Fruit fly (Drosophila melanogaster) whole organism, embryonic: Measurements from ENCODE around the gene soti.

ENCODE experiments used
- Atf6 ChIP-seq: fragments of 200-800 bp; sonication (Bioruptor generic); IDR thresholded peaks from 2 replicates; pipeline ENCODE4 v1.3.6; 2022; ENCODE audit warnings: missing biosample characterization, missing genetic modification characterization
- CG10321 ChIP-seq: fragments of 200-800 bp; sonication (Bioruptor generic); IDR thresholded peaks from 2 replicates; pipeline ENCODE4 v1.3.6; 2022; ENCODE audit warnings: missing biosample characterization, missing genetic modification characterization
- CG10979 ChIP-seq: fragments of 200-800 bp; sonication (Bioruptor generic); optimal IDR thresholded peaks from 2 replicates; lab custom pipeline; 2018; ENCODE audit warnings: missing biosample characterization, mild to moderate bottlenecking, missing genetic modification characterization, moderate library complexity
- CG12659 ChIP-seq: fragments of 200-800 bp; sonication (Bioruptor generic); optimal IDR thresholded peaks from 3 replicates; lab custom pipeline; 2017; ENCODE audit warnings: mild to moderate bottlenecking, missing biosample characterization, missing genetic modification reagents, missing genetic modification characterization
- CG12942 ChIP-seq: fragments of 200-800 bp; sonication (Bioruptor generic); optimal IDR thresholded peaks from 3 replicates; lab custom pipeline; 2016; ENCODE audit warnings: missing biosample characterization, missing genetic modification characterization
- CG13123 ChIP-seq: fragments of 200-800 bp; sonication (Bioruptor generic); optimal IDR thresholded peaks from 2 replicates; lab custom pipeline; 2016; ENCODE audit warnings: missing biosample characterization, missing genetic modification characterization
- CG13296 ChIP-seq: fragments of 200-800 bp; sonication (Bioruptor generic); optimal IDR thresholded peaks from 3 replicates; lab custom pipeline; 2018; ENCODE audit warnings: missing biosample characterization, mild to moderate bottlenecking, missing genetic modification characterization
- CG13894 ChIP-seq: fragments of 200-800 bp; sonication (Bioruptor generic); optimal IDR thresholded peaks from 3 replicates; lab custom pipeline; 2018; ENCODE audit warnings: missing biosample characterization, mild to moderate bottlenecking, missing genetic modification characterization, moderate library complexity
- CG14050 ChIP-seq: fragments of 200-800 bp; sonication (Bioruptor generic); IDR thresholded peaks from 3 replicates; pipeline ENCODE4 v1.3.6; 2022; ENCODE audit warnings: missing biosample characterization, missing genetic modification characterization
- CG17912 ChIP-seq: fragments of 200-800 bp; sonication (Bioruptor generic); optimal IDR thresholded peaks from 2 replicates; lab custom pipeline; 2018; ENCODE audit warnings: missing biosample characterization, mild to moderate bottlenecking, missing genetic modification characterization
- CG31388 ChIP-seq: fragments of 200-800 bp; sonication (Bioruptor generic); optimal IDR thresholded peaks from 2 replicates; lab custom pipeline; 2016; ENCODE audit warnings: missing biosample characterization, missing genetic modification characterization
- CG34376 ChIP-seq: fragments of 200-800 bp; sonication (Bioruptor generic); optimal IDR thresholded peaks from 2 replicates; lab custom pipeline; 2018; ENCODE audit warnings: missing biosample characterization, mild to moderate bottlenecking, missing genetic modification characterization
- CG3847 ChIP-seq: fragments of 200-800 bp; sonication (Bioruptor generic); IDR thresholded peaks from 2 replicates; pipeline ENCODE4 v1.3.6; 2022; ENCODE audit warnings: missing biosample characterization, missing genetic modification characterization
- CG6272 ChIP-seq: fragments of 200-800 bp; sonication (Bioruptor generic); IDR thresholded peaks from 2 replicates; pipeline ENCODE4 v1.3.6; 2022; ENCODE audit warnings: missing biosample characterization, missing genetic modification characterization
- CG6791 ChIP-seq: fragments of 200-800 bp; sonication (Bioruptor generic); IDR thresholded peaks from 3 replicates; pipeline ENCODE4 v1.3.6; 2022; ENCODE audit warnings: missing biosample characterization, missing genetic modification characterization; ENCODE audit not compliant: partially characterized antibody
- CG7745 ChIP-seq: fragments of 200-800 bp; sonication (Bioruptor generic); optimal IDR thresholded peaks from 2 replicates; lab custom pipeline; 2018; ENCODE audit warnings: missing biosample characterization, mild to moderate bottlenecking, missing genetic modification characterization, moderate library complexity
- CG9215 ChIP-seq: fragments of 200-800 bp; sonication (Bioruptor generic); IDR thresholded peaks from 2 replicates; pipeline ENCODE4 v1.3.6; 2022; ENCODE audit warnings: missing biosample characterization, missing genetic modification characterization
- CG9727 ChIP-seq: fragments of 200-800 bp; sonication (Bioruptor generic); optimal IDR thresholded peaks from 3 replicates; lab custom pipeline; 2017; ENCODE audit warnings: missing biosample characterization, mild to moderate bottlenecking, missing genetic modification characterization
- D19A ChIP-seq: fragments of 200-800 bp; optimal IDR thresholded peaks from 3 replicates; lab custom pipeline; 2019; ENCODE audit warnings: missing biosample characterization, mild to moderate bottlenecking, missing genetic modification characterization, moderate library complexity
- Dll ChIP-seq: fragments of 200-800 bp; sonication (Bioruptor generic); IDR thresholded peaks from 4 replicates; pipeline ENCODE4 v1.3.6; 2022; ENCODE audit warnings: missing biosample characterization, missing genetic modification characterization; ENCODE audit not compliant: partially characterized antibody
- Dref ChIP-seq: fragments of 200-800 bp; sonication (Bioruptor generic); IDR thresholded peaks from 2 replicates; pipeline ENCODE4 v1.3.6; 2022; ENCODE audit warnings: missing biosample characterization, missing genetic modification characterization
- Fer1 ChIP-seq: fragments of 200-800 bp; sonication (Bioruptor generic); optimal IDR thresholded peaks from 2 replicates; lab custom pipeline; 2017; ENCODE audit warnings: missing biosample characterization, mild to moderate bottlenecking, missing genetic modification characterization
- H15 ChIP-seq: fragments of 200-800 bp; sonication (Bioruptor generic); IDR thresholded peaks from 3 replicates; pipeline ENCODE4 v1.3.6; 2022; ENCODE audit warnings: missing biosample characterization, missing genetic modification characterization
- HHEX ChIP-seq: fragments of 200-800 bp; sonication (Bioruptor generic); optimal IDR thresholded peaks from 3 replicates; lab custom pipeline; 2017; ENCODE audit warnings: missing biosample characterization, mild to moderate bottlenecking, missing genetic modification characterization, missing genetic modification reagents
- Hr3 ChIP-seq: fragments of 200-800 bp; sonication (Bioruptor generic); optimal IDR thresholded peaks from 3 replicates; lab custom pipeline; 2016; ENCODE audit warnings: missing biosample characterization, missing genetic modification characterization
- Hr51 ChIP-seq, 2 experiments: fragments of 200-800 bp; sonication (Bioruptor generic); optimal IDR thresholded peaks; 2 replicates in 1 of 2; 3 replicates in 1 of 2; lab custom pipeline; 2016 to 2018; ENCODE audit warnings: missing biosample characterization in 2 of 2, missing genetic modification characterization in 2 of 2, mild to moderate bottlenecking in 1 of 2, moderate library complexity in 1 of 2
- NC2β ChIP-seq: fragments of 200-800 bp; sonication (Bioruptor generic); optimal IDR thresholded peaks from 2 replicates; lab custom pipeline; 2016; ENCODE audit warnings: missing biosample characterization, missing genetic modification characterization
- NK7.1 ChIP-seq: fragments of 200-800 bp; sonication (Bioruptor generic); optimal IDR thresholded peaks from 3 replicates; lab custom pipeline; 2016; ENCODE audit warnings: missing biosample characterization, missing genetic modification characterization
- NfI ChIP-seq: fragments of 200-800 bp; sonication (Bioruptor generic); optimal IDR thresholded peaks from 3 replicates; lab custom pipeline; 2018; ENCODE audit warnings: missing biosample characterization, mild to moderate bottlenecking, missing genetic modification characterization, moderate library complexity
- Pdp1 ChIP-seq, 2 experiments: fragments of 200-800 bp; sonication (Bioruptor generic); optimal IDR thresholded peaks; 3 replicates each; lab custom pipeline; 2016; ENCODE audit warnings: missing biosample characterization in 2 of 2, missing genetic modification characterization in 2 of 2, mild to moderate bottlenecking in 1 of 2, moderate library complexity in 1 of 2
- abd-A ChIP-seq: fragments of 200-800 bp; sonication (Bioruptor generic); optimal IDR thresholded peaks from 3 replicates; lab custom pipeline; 2019; ENCODE audit warnings: missing biosample characterization, mild to moderate bottlenecking, missing genetic modification characterization, moderate library complexity
- bowl ChIP-seq: fragments of 200-800 bp; sonication (Bioruptor generic); IDR thresholded peaks from 2 replicates; pipeline ENCODE4 v1.3.6; 2022; ENCODE audit warnings: missing biosample characterization, missing genetic modification characterization
- btn ChIP-seq: fragments of 200-800 bp; sonication (Bioruptor generic); optimal IDR thresholded peaks from 2 replicates; lab custom pipeline; 2016; ENCODE audit warnings: missing biosample characterization, missing genetic modification characterization
- cwo ChIP-seq: fragments of 200-800 bp; sonication (Bioruptor generic); optimal IDR thresholded peaks from 3 replicates; lab custom pipeline; 2017; ENCODE audit warnings: missing biosample characterization, missing genetic modification characterization, mild to moderate bottlenecking, moderate library complexity, missing genetic modification reagents
- dati ChIP-seq: fragments of 200-800 bp; sonication (Bioruptor generic); IDR thresholded peaks from 2 replicates; pipeline ENCODE4 v1.3.6; 2022; ENCODE audit warnings: missing biosample characterization, missing genetic modification characterization
- emc ChIP-seq: fragments of 200-800 bp; sonication (Bioruptor generic); optimal IDR thresholded peaks from 2 replicates; lab custom pipeline; 2016; ENCODE audit warnings: missing biosample characterization, missing genetic modification characterization
- eve ChIP-seq, 2 experiments: fragments of >200 bp; optimal IDR thresholded peaks; 2 replicates each; lab custom pipeline; 2017; ENCODE audit warnings: missing biosample characterization in 2 of 2, missing genetic modification characterization in 2 of 2
- grn ChIP-seq: fragments of 200-800 bp; sonication (Bioruptor generic); optimal IDR thresholded peaks from 3 replicates; lab custom pipeline; 2017; ENCODE audit warnings: missing biosample characterization, missing genetic modification characterization
- hkb ChIP-seq, 2 experiments: fragments of 200-800 bp in 1 of 2; fragments of >200 bp in 1 of 2; sonication (Bioruptor generic) in 1 of 2; IDR thresholded peaks in 1 of 2; optimal IDR thresholded peaks in 1 of 2; 2 replicates each; pipeline versions ENCODE4 v1.3.6 to Lab custom; 2017 to 2022; ENCODE audit warnings: missing biosample characterization in 1 of 2, missing genetic modification characterization in 1 of 2
- phol ChIP-seq: fragments of 200-800 bp; sonication (Bioruptor generic); optimal IDR thresholded peaks from 3 replicates; lab custom pipeline; 2018; ENCODE audit warnings: missing biosample characterization, mild to moderate bottlenecking, missing genetic modification characterization, moderate library complexity
- pnt ChIP-seq: fragments of 200-800 bp; sonication (Bioruptor generic); optimal IDR thresholded peaks from 3 replicates; lab custom pipeline; 2016; ENCODE audit warnings: missing biosample characterization, missing genetic modification characterization
- pzg ChIP-seq: fragments of 200-800 bp; sonication (Bioruptor generic); optimal IDR thresholded peaks from 3 replicates; lab custom pipeline; 2018; ENCODE audit warnings: missing biosample characterization, mild to moderate bottlenecking, missing genetic modification characterization, moderate library complexity
- ranshi ChIP-seq: fragments of 200-800 bp; sonication (Bioruptor generic); IDR thresholded peaks from 2 replicates; pipeline ENCODE4 v1.3.6; 2022; ENCODE audit warnings: missing biosample characterization, missing genetic modification characterization
- schlank ChIP-seq: fragments of 200-800 bp; sonication (Bioruptor generic); optimal IDR thresholded peaks from 2 replicates; lab custom pipeline; 2018; ENCODE audit warnings: missing biosample characterization, mild to moderate bottlenecking, missing genetic modification characterization
- scrt ChIP-seq: fragments of 200-800 bp; sonication (Bioruptor generic); optimal IDR thresholded peaks from 2 replicates; lab custom pipeline; 2018; ENCODE audit warnings: missing biosample characterization, mild to moderate bottlenecking, missing genetic modification characterization, moderate library complexity
- sob ChIP-seq: fragments of 200-800 bp; sonication (Bioruptor generic); IDR thresholded peaks from 2 replicates; pipeline ENCODE4 v1.3.6; 2022; ENCODE audit warnings: missing biosample characterization, missing genetic modification characterization
- tll ChIP-seq, 2 experiments: fragments of 200-800 bp in 1 of 2; fragments of >200 bp in 1 of 2; sonication (Bioruptor generic) in 1 of 2; optimal IDR thresholded peaks; 2 replicates each; lab custom pipeline; 2017 to 2019; ENCODE audit warnings: missing biosample characterization in 2 of 2, missing genetic modification characterization in 2 of 2, mild to moderate bottlenecking in 1 of 2, moderate library complexity in 1 of 2
- trh ChIP-seq: fragments of 200-800 bp; sonication (Bioruptor generic); optimal IDR thresholded peaks from 2 replicates; lab custom pipeline; 2016; ENCODE audit warnings: missing biosample characterization, missing genetic modification characterization
- usp ChIP-seq: fragments of >200 bp; optimal IDR thresholded peaks from 2 replicates; lab custom pipeline; 2017; ENCODE audit warnings: missing biosample characterization, missing genetic modification characterization
- yki ChIP-seq: fragments of >200 bp; optimal IDR thresholded peaks from 3 replicates; lab custom pipeline; 2018

Gene soti

dm6 chr3R:14357405-14357804 is 24.1 kb downstream of the soti start (continued):
- peak; percentile 44 for TF ChIP-seq D19A
- no peak for TF ChIP-seq CG7745 (tag; lab: Kevin White, UChicago)
- TF ChIP-seq Atf6 (GFP tag; lab: Robert Waterston, UW) = peak; percentile 11; the same call in 1 of the 2 replicates
- TF ChIP-seq HHEX (GFP tag; lab: Kevin White, UChicago) = peak; percentile 10
- TF ChIP-seq CG34376 (GFP tag; lab: Kevin White, UChicago) = no peak
- peak; percentile 16 for TF ChIP-seq NK7.1 (GFP tag; lab: Kevin White, UChicago)
- TF ChIP-seq ranshi (GFP tag; lab: Robert Waterston, UW) = peak; percentile 58; the same call in 1 of the 2 replicates
- TF ChIP-seq CG31388 = no peak
- TF ChIP-seq CG13123 (GFP tag; lab: Kevin White, UChicago) = no peak
- no peak for TF ChIP-seq bowl (GFP tag; lab: Robert Waterston, UW)
- TF ChIP-seq CG9215 (GFP tag; lab: Robert Waterston, UW) = peak; percentile 44; the same call in 1 of the 2 replicates
- no peak for TF ChIP-seq grn (GFP tag; lab: Kevin White, UChicago)
- TF ChIP-seq CG12659 = no peak
- TF ChIP-seq Hr51 (GFP tag; optimal IDR thresholded peaks at IDR 0.05; lab: Kevin White, UChicago) = peak in 1 of 2 experiments; percentile 43
- TF ChIP-seq H15 (GFP tag; lab: Robert Waterston, UW) = 0 out of 3 replicates have a peak, but pooled peaks have one; percentile 47
- TF ChIP-seq eve (GFP tag; optimal IDR thresholded peaks at IDR 0.05; lab: Kevin White, UChicago) = peak in 1 of 2 experiments; percentile 35
- TF ChIP-seq tll (GFP tag; optimal IDR thresholded peaks at IDR 0.05; lab: Kevin White, UChicago) = no peak
- no peak for TF ChIP-seq usp (GFP tag; lab: Kevin White, UChicago)
- TF ChIP-seq CG14050 (GFP tag; lab: Robert Waterston, UW) = 0 out of 3 replicates have a peak, but pooled peaks have one; percentile 10
- TF ChIP-seq dati (GFP tag; lab: Robert Waterston, UW) = no peak
- TF ChIP-seq CG12942 (GFP tag; lab: Kevin White, UChicago) = no peak
- no peak for TF ChIP-seq abd-A (tag; lab: Kevin White, UChicago)
- peak; percentile 20 for TF ChIP-seq NfI
- no peak for TF ChIP-seq CG17912 (GFP tag; lab: Kevin White, UChicago)
- no peak for TF ChIP-seq hkb (optimal IDR thresholded peaks at IDR 0.05; lab: Kevin White, UChicago)
- TF ChIP-seq hkb (GFP tag; IDR thresholded peaks at IDR 0.05; lab: Robert Waterston, UW) = peak; percentile 55; the same call in 1 of the 2 replicates
- no peak for TF ChIP-seq btn (GFP tag; lab: Kevin White, UChicago)
- TF ChIP-seq CG13894 = peak; percentile 20
- no peak for TF ChIP-seq CG10321 (GFP tag; lab: Robert Waterston, UW)
- TF ChIP-seq trh (GFP tag; lab: Kevin White, UChicago) = no peak
- TF ChIP-seq CG3847 (GFP tag; lab: Robert Waterston, UW) = peak; percentile 40
- peak; percentile 49 for TF ChIP-seq CG9727 (GFP tag; lab: Kevin White, UChicago)
- TF ChIP-seq CG6272 (GFP tag; lab: Robert Waterston, UW) = no peak
- no peak for TF ChIP-seq schlank
- no peak for TF ChIP-seq pzg (GFP tag; lab: Kevin White, UChicago)
- TF ChIP-seq CG10979 (tag; lab: Kevin White, UChicago) = peak; percentile 42
- peak; percentile 26 to 39 for TF ChIP-seq Pdp1 (GFP tag; optimal IDR thresholded peaks at IDR 0.05; lab: Kevin White, UChicago)
- TF ChIP-seq Dref (GFP tag; lab: Robert Waterston, UW) = no peak
- peak; percentile 17 for TF ChIP-seq CG13296 (GFP tag; lab: Kevin White, UChicago)
- no peak for TF ChIP-seq Hr3 (GFP tag; lab: Kevin White, UChicago)
- TF ChIP-seq phol (tag; lab: Kevin White, UChicago) = peak; percentile 46
- peak; percentile 66 for TF ChIP-seq Fer1 (GFP tag; lab: Kevin White, UChicago)
- no peak for TF ChIP-seq emc
- TF ChIP-seq pnt (GFP tag; lab: Kevin White, UChicago) = peak; percentile 42
- TF ChIP-seq NC2β = no peak
- peak; percentile 21 for TF ChIP-seq cwo (GFP tag; lab: Kevin White, UChicago)
- no peak for TF ChIP-seq Dll
- peak; percentile 5 for TF ChIP-seq scrt (GFP tag; lab: Kevin White, UChicago)
- TF ChIP-seq yki (lab: Kevin White, UChicago) = no peak
- no peak for TF ChIP-seq CG6791
- peak; percentile 45; the same call in 1 of the 2 replicates for TF ChIP-seq sob (GFP tag; lab: Robert Waterston, UW)
